Fruit fly (Drosophila melanogaster) whole organism, embryonic: ENCODE results near the gene CG43897.

Experiments
- Atf-2 ChIP-seq: fragments of 200-800 bp; sonication (Bioruptor generic); optimal IDR thresholded peaks from 2 replicates; lab custom pipeline; 2016; ENCODE audit warnings: missing biosample characterization, missing genetic modification characterization
- B-H2 ChIP-seq: fragments of 200-800 bp; sonication (Bioruptor generic); optimal IDR thresholded peaks from 2 replicates; lab custom pipeline; 2018; ENCODE audit warnings: missing biosample characterization, mild to moderate bottlenecking, missing genetic modification characterization
- Bgb ChIP-seq: fragments of 200-800 bp; sonication (Bioruptor generic); IDR thresholded peaks from 2 replicates; pipeline ENCODE4 v1.3.6; 2022; ENCODE audit warnings: missing biosample characterization, missing genetic modification characterization; ENCODE audit not compliant: partially characterized antibody
- Blimp-1 ChIP-seq: fragments of 200-800 bp; sonication (Bioruptor generic); optimal IDR thresholded peaks from 3 replicates; lab custom pipeline; 2018; ENCODE audit warnings: missing biosample characterization, missing genetic modification characterization, mild to moderate bottlenecking, moderate library complexity, missing genetic modification reagents
- CG12104 ChIP-seq: fragments of 200-800 bp; sonication (Bioruptor generic); optimal IDR thresholded peaks from 3 replicates; lab custom pipeline; 2016; ENCODE audit warnings: missing biosample characterization, missing genetic modification characterization
- CG12391 ChIP-seq: fragments of 200-800 bp; sonication (Bioruptor generic); optimal IDR thresholded peaks from 3 replicates; lab custom pipeline; 2018; ENCODE audit warnings: missing biosample characterization, mild to moderate bottlenecking, missing genetic modification characterization, moderate library complexity
- CG13123 ChIP-seq: fragments of 200-800 bp; sonication (Bioruptor generic); optimal IDR thresholded peaks from 2 replicates; lab custom pipeline; 2016; ENCODE audit warnings: missing biosample characterization, missing genetic modification characterization
- CG13287 ChIP-seq: fragments of 200-800 bp; sonication (Bioruptor generic); IDR thresholded peaks from 2 replicates; pipeline ENCODE4 v1.3.6; 2022; ENCODE audit warnings: missing biosample characterization, missing genetic modification characterization; ENCODE audit not compliant: partially characterized antibody
- CG16779 ChIP-seq: fragments of 200-800 bp; sonication (Bioruptor generic); IDR thresholded peaks from 2 replicates; pipeline ENCODE4 v1.3.6; 2022; ENCODE audit warnings: missing biosample characterization, missing genetic modification characterization
- CG17361 ChIP-seq: fragments of 200-800 bp; sonication (Bioruptor generic); IDR thresholded peaks from 3 replicates; pipeline ENCODE4 v1.3.6; 2022; ENCODE audit warnings: missing biosample characterization, missing genetic modification characterization
- CG2202 ChIP-seq: fragments of 200-800 bp; sonication (Bioruptor generic); optimal IDR thresholded peaks from 2 replicates; lab custom pipeline; 2018; ENCODE audit warnings: missing biosample characterization, mild to moderate bottlenecking, missing genetic modification characterization
- CG2712 ChIP-seq: fragments of 200-800 bp; optimal IDR thresholded peaks from 3 replicates; lab custom pipeline; 2019; ENCODE audit warnings: missing biosample characterization, mild to moderate bottlenecking, missing genetic modification characterization, moderate library complexity
- CG30403 ChIP-seq: fragments of 200-800 bp; sonication (Bioruptor generic); optimal IDR thresholded peaks from 3 replicates; lab custom pipeline; 2016; ENCODE audit warnings: missing biosample characterization, missing genetic modification characterization
- CG34376 ChIP-seq: fragments of 200-800 bp; sonication (Bioruptor generic); optimal IDR thresholded peaks from 2 replicates; lab custom pipeline; 2018; ENCODE audit warnings: missing biosample characterization, mild to moderate bottlenecking, missing genetic modification characterization
- CG3995 ChIP-seq: fragments of 200-800 bp; sonication (Bioruptor generic); optimal IDR thresholded peaks from 3 replicates; lab custom pipeline; 2016; ENCODE audit warnings: missing biosample characterization, missing genetic modification characterization
- CG42726 ChIP-seq: fragments of 200-800 bp; sonication (Bioruptor generic); IDR thresholded peaks from 2 replicates; pipeline ENCODE4 v1.3.6; 2022; ENCODE audit warnings: missing biosample characterization, missing genetic modification characterization; ENCODE audit not compliant: partially characterized antibody
- CG4328 ChIP-seq: fragments of 200-800 bp; sonication (Bioruptor generic); optimal IDR thresholded peaks from 3 replicates; lab custom pipeline; 2017; ENCODE audit warnings: missing biosample characterization, missing genetic modification reagents, missing genetic modification characterization
- CG4854 ChIP-seq: fragments of 200-800 bp; sonication (Bioruptor generic); optimal IDR thresholded peaks from 2 replicates; lab custom pipeline; 2016; ENCODE audit warnings: missing biosample characterization, missing genetic modification characterization, inconsistent platforms
- Chrac-16 ChIP-seq: fragments of 200-800 bp; sonication (Bioruptor generic); optimal IDR thresholded peaks from 3 replicates; lab custom pipeline; 2016; ENCODE audit warnings: missing biosample characterization, missing genetic modification characterization
- CoRest ChIP-seq: fragments of 200-800 bp; sonication (Bioruptor generic); optimal IDR thresholded peaks from 3 replicates; lab custom pipeline; 2018; ENCODE audit warnings: missing biosample characterization, mild to moderate bottlenecking, missing genetic modification characterization, moderate library complexity
- Ets97D ChIP-seq: fragments of 200-800 bp; sonication (Bioruptor generic); optimal IDR thresholded peaks from 3 replicates; lab custom pipeline; 2016; ENCODE audit warnings: missing biosample characterization, missing genetic modification characterization
- Fer2 ChIP-seq: fragments of 200-800 bp; sonication (Bioruptor generic); optimal IDR thresholded peaks from 2 replicates; lab custom pipeline; 2018; ENCODE audit warnings: missing biosample characterization, mild to moderate bottlenecking, missing genetic modification characterization, moderate library complexity
- HLH4C ChIP-seq: fragments of 200-800 bp; sonication (Bioruptor generic); IDR thresholded peaks from 3 replicates; pipeline ENCODE4 v1.3.6; 2022; ENCODE audit warnings: missing biosample characterization, missing genetic modification characterization; ENCODE audit not compliant: partially characterized antibody
- HLHmδ ChIP-seq: fragments of 200-800 bp; sonication (Bioruptor generic); optimal IDR thresholded peaks from 2 replicates; lab custom pipeline; 2018; ENCODE audit warnings: missing biosample characterization, mild to moderate bottlenecking, missing genetic modification characterization, moderate library complexity
- HmgD ChIP-seq: fragments of 200-800 bp; sonication (Bioruptor generic); optimal IDR thresholded peaks from 3 replicates; lab custom pipeline; 2016; ENCODE audit warnings: missing biosample characterization, missing genetic modification characterization
- Med ChIP-seq: fragments of 200-800 bp; sonication (Bioruptor generic); peaks from one replicate; lab custom pipeline; 2016; ENCODE audit warnings: missing biosample characterization, missing genetic modification characterization, mild to moderate bottlenecking, inconsistent platforms, moderate library complexity
- PHDP ChIP-seq: fragments of 200-800 bp; sonication (Bioruptor generic); optimal IDR thresholded peaks from 3 replicates; lab custom pipeline; 2018; ENCODE audit warnings: missing biosample characterization, mild to moderate bottlenecking, missing genetic modification characterization, moderate library complexity
- Pdp1 ChIP-seq, 2 experiments: fragments of 200-800 bp; sonication (Bioruptor generic); optimal IDR thresholded peaks; 3 replicates each; lab custom pipeline; 2016; ENCODE audit warnings: missing biosample characterization in 2 of 2, missing genetic modification characterization in 2 of 2, mild to moderate bottlenecking in 1 of 2, moderate library complexity in 1 of 2
- Ptx1 ChIP-seq: fragments of 200-800 bp; sonication (Bioruptor generic); IDR thresholded peaks from 2 replicates; pipeline ENCODE4 v1.3.6; 2022; ENCODE audit warnings: missing biosample characterization, missing genetic modification characterization
- Sin3A ChIP-seq: fragments of >200 bp; optimal IDR thresholded peaks from 2 replicates; lab custom pipeline; 2018
- Sry-β ChIP-seq: fragments of 200-800 bp; sonication (Bioruptor generic); optimal IDR thresholded peaks from 2 replicates; lab custom pipeline; 2018; ENCODE audit warnings: missing biosample characterization, mild to moderate bottlenecking, missing genetic modification characterization, moderate library complexity
- Xrp1 ChIP-seq: fragments of 200-800 bp; sonication (Bioruptor generic); IDR thresholded peaks from 2 replicates; pipeline ENCODE4 v1.3.6; 2022; ENCODE audit warnings: missing biosample characterization, missing genetic modification characterization
- ato ChIP-seq: fragments of 200-800 bp; sonication (Bioruptor generic); IDR thresholded peaks from 2 replicates; pipeline ENCODE4 v1.3.6; 2022; ENCODE audit warnings: missing biosample characterization, missing genetic modification characterization; ENCODE audit not compliant: partially characterized antibody
- br ChIP-seq: fragments of >200 bp; optimal IDR thresholded peaks from 2 replicates; lab custom pipeline; 2017
- bsh ChIP-seq, 2 experiments: fragments of 200-800 bp; sonication (Bioruptor generic); optimal IDR thresholded peaks; 2 replicates each; lab custom pipeline; 2017 to 2018; ENCODE audit warnings: mild to moderate bottlenecking in 2 of 2, missing biosample characterization in 2 of 2, missing genetic modification characterization in 2 of 2, moderate library complexity in 1 of 2
- dm ChIP-seq: fragments of 200-800 bp; sonication (Bioruptor generic); optimal IDR thresholded peaks from 3 replicates; lab custom pipeline; 2016; ENCODE audit warnings: missing biosample characterization, missing genetic modification characterization
- ewg ChIP-seq: fragments of 200-800 bp; sonication (Bioruptor generic); optimal IDR thresholded peaks from 3 replicates; lab custom pipeline; 2017; ENCODE audit warnings: mild to moderate bottlenecking, missing biosample characterization, missing genetic modification reagents, missing genetic modification characterization
- fd102C ChIP-seq: fragments of 200-800 bp; sonication (Bioruptor generic); optimal IDR thresholded peaks from 2 replicates; lab custom pipeline; 2018; ENCODE audit warnings: missing biosample characterization, mild to moderate bottlenecking, missing genetic modification characterization, moderate library complexity
- grn ChIP-seq: fragments of 200-800 bp; sonication (Bioruptor generic); optimal IDR thresholded peaks from 3 replicates; lab custom pipeline; 2017; ENCODE audit warnings: missing biosample characterization, missing genetic modification characterization
- ham ChIP-seq: fragments of 200-800 bp; sonication (Bioruptor generic); IDR thresholded peaks from 2 replicates; pipeline ENCODE4 v1.3.6; 2022; ENCODE audit warnings: missing biosample characterization, missing genetic modification characterization
- hb ChIP-seq: fragments of 200-800 bp; sonication (Bioruptor generic); IDR thresholded peaks from 3 replicates; pipeline ENCODE4 v1.3.6; 2022; ENCODE audit warnings: missing biosample characterization, missing genetic modification characterization; ENCODE audit not compliant: partially characterized antibody
- inv ChIP-seq: fragments of 200-800 bp; sonication (Bioruptor generic); IDR thresholded peaks from 2 replicates; pipeline ENCODE4 v1.3.6; 2022; ENCODE audit warnings: missing biosample characterization, missing genetic modification characterization; ENCODE audit not compliant: partially characterized antibody
- kah ChIP-seq: fragments of 200-800 bp; sonication (Bioruptor generic); optimal IDR thresholded peaks from 2 replicates; lab custom pipeline; 2018; ENCODE audit warnings: missing biosample characterization, mild to moderate bottlenecking, missing genetic modification characterization
- lmd ChIP-seq: fragments of 200-800 bp; sonication (Bioruptor generic); IDR thresholded peaks from 2 replicates; pipeline ENCODE4 v1.3.6; 2022; ENCODE audit warnings: missing biosample characterization, missing genetic modification characterization
- mam ChIP-seq: fragments of 200-800 bp; sonication (Bioruptor generic); optimal IDR thresholded peaks from 3 replicates; lab custom pipeline; 2016; ENCODE audit warnings: missing biosample characterization, missing genetic modification characterization
- mld ChIP-seq: fragments of 200-800 bp; sonication (Bioruptor generic); IDR thresholded peaks from 3 replicates; pipeline ENCODE4 v1.3.6; 2022; ENCODE audit warnings: missing biosample characterization, missing genetic modification characterization; ENCODE audit not compliant: partially characterized antibody
- phol ChIP-seq: fragments of 200-800 bp; sonication (Bioruptor generic); optimal IDR thresholded peaks from 3 replicates; lab custom pipeline; 2018; ENCODE audit warnings: missing biosample characterization, mild to moderate bottlenecking, missing genetic modification characterization, moderate library complexity
- shn ChIP-seq: fragments of 200-800 bp; sonication (Bioruptor generic); optimal IDR thresholded peaks from 3 replicates; lab custom pipeline; 2016; ENCODE audit warnings: missing biosample characterization, missing genetic modification characterization
- sima ChIP-seq: fragments of 200-800 bp; sonication (Bioruptor generic); optimal IDR thresholded peaks from 2 replicates; lab custom pipeline; 2016; ENCODE audit warnings: missing biosample characterization, missing genetic modification characterization
- sug ChIP-seq: fragments of 200-800 bp; optimal IDR thresholded peaks from 2 replicates; lab custom pipeline; 2019; ENCODE audit warnings: missing biosample characterization, mild to moderate bottlenecking, missing genetic modification characterization, moderate library complexity

Gene CG43897

DNA sequence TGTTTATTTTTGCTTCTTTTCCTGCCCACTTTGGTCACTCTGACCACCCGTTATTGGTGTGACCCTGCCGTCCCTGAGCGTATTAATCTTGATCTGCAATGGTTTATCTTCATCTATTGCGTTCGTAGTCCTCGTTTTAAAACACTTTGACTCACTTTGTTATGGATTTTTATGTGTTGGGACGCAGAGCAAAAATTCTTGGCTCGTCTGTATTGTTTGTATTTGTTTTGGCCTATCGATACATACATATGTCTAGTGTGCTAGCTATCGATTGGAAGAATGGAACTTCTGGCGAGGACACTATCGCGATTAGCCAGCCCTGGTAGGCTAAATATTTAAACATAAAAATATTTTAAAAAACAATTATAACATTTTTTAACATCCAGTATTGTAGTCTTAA lies 46.0 kb downstream of the CG43897 start, which contains the start of gene CG10809 (continued):
- TF ChIP-seq br (lab: Kevin White, UChicago), result no peak
- TF ChIP-seq Blimp-1 (GFP tag; lab: Kevin White, UChicago), result no peak
- TF ChIP-seq B-H2 (GFP tag; lab: Kevin White, UChicago), result peak; percentile 28
- peak; percentile 11; the same call in 1 of the 2 replicates for TF ChIP-seq Ptx1 (GFP tag; lab: Robert Waterston, UW)
- TF ChIP-seq HLH4C (GFP tag; lab: Robert Waterston, UW), result peak; percentile 89
- TF ChIP-seq CG4854 (GFP tag; lab: Kevin White, UChicago), result no peak
- peak; percentile 17; the same call in 1 of the 2 replicates for TF ChIP-seq lmd (GFP tag; lab: Robert Waterston, UW)
- TF ChIP-seq ewg (GFP tag; lab: Kevin White, UChicago), result peak; percentile 27
- TF ChIP-seq fd102C (GFP tag; lab: Kevin White, UChicago), result peak; percentile 5
- no peak for TF ChIP-seq sima (GFP tag; lab: Kevin White, UChicago)
- no peak for TF ChIP-seq kah
- TF ChIP-seq Ets97D (GFP tag; lab: Kevin White, UChicago), result peak; percentile 55
- no peak for TF ChIP-seq CG16779
- TF ChIP-seq CG42726 (GFP tag; lab: Robert Waterston, UW), result peak; percentile 78
- peak; percentile 18 for TF ChIP-seq CG34376
- peak; percentile 9 for TF ChIP-seq CG2202 (tag; lab: Kevin White, UChicago)
- TF ChIP-seq PHDP, result peak; percentile 25
- TF ChIP-seq dm (GFP tag; lab: Kevin White, UChicago), result peak; percentile 12
- peak; percentile 95 for TF ChIP-seq CG13287 (GFP tag; lab: Robert Waterston, UW)
- peak; percentile 81 for TF ChIP-seq hb (GFP tag; lab: Robert Waterston, UW)
- TF ChIP-seq inv (GFP tag; lab: Robert Waterston, UW), result peak; percentile 91
- peak; percentile 43 for TF ChIP-seq CG3995 (GFP tag; lab: Kevin White, UChicago)
- TF ChIP-seq ham (GFP tag; lab: Robert Waterston, UW), result no peak
- TF ChIP-seq CG4328, result no peak
- TF ChIP-seq CG17361 (GFP tag; lab: Robert Waterston, UW), result peak; percentile 56; the same call in 2 of the 3 replicates
- peak; percentile 48 for TF ChIP-seq CoRest (tag; lab: Kevin White, UChicago)
- TF ChIP-seq CG12391 (tag; lab: Kevin White, UChicago), result peak; percentile 67
- peak; percentile 21; the same call in 1 of the 2 replicates for TF ChIP-seq Xrp1 (GFP tag; lab: Robert Waterston, UW)
- peak; percentile 77 for TF ChIP-seq ato (GFP tag; lab: Robert Waterston, UW)
- peak; percentile 25 for TF ChIP-seq HmgD (GFP tag; lab: Kevin White, UChicago)
- no peak for TF ChIP-seq Atf-2
- peak; percentile 88 for TF ChIP-seq Med
- peak; percentile 68 for TF ChIP-seq mld (GFP tag; lab: Robert Waterston, UW)
- peak; percentile 35 for TF ChIP-seq CG30403 (GFP tag; lab: Kevin White, UChicago)
- TF ChIP-seq Fer2 (tag; lab: Kevin White, UChicago), result no peak
- peak; percentile 18 for TF ChIP-seq Sry-β (GFP tag; lab: Kevin White, UChicago)
- peak; percentile 11 for TF ChIP-seq mam (GFP tag; lab: Kevin White, UChicago)
- no peak for TF ChIP-seq HLHmδ (GFP tag; lab: Kevin White, UChicago)
- TF ChIP-seq Pdp1 (GFP tag; optimal IDR thresholded peaks at IDR 0.05; lab: Kevin White, UChicago), result peak in 1 of 2 experiments; percentile 33
- peak; percentile 25 for TF ChIP-seq CG13123 (GFP tag; lab: Kevin White, UChicago)
- TF ChIP-seq grn (GFP tag; lab: Kevin White, UChicago), result peak; percentile 82
- no peak for TF ChIP-seq shn (GFP tag; lab: Kevin White, UChicago)
- peak; percentile 14 for TF ChIP-seq CG12104 (GFP tag; lab: Kevin White, UChicago)
- peak; percentile 46 for TF ChIP-seq sug (tag; lab: Kevin White, UChicago)
- TF ChIP-seq bsh (GFP tag; optimal IDR thresholded peaks at IDR 0.05; lab: Kevin White, UChicago), result peak in 1 of 2 experiments; percentile 27
- peak; percentile 94 for TF ChIP-seq Sin3A (lab: Kevin White, UChicago)
- TF ChIP-seq Bgb, result peak; percentile 93
- peak; percentile 57 for TF ChIP-seq CG2712
- TF ChIP-seq phol (tag; lab: Kevin White, UChicago), result peak; percentile 73
- TF ChIP-seq Chrac-16 (GFP tag; lab: Kevin White, UChicago), result peak; percentile 21
